Fruit fly (Drosophila melanogaster) Kc167 (cell line): ENCODE measurements around the gene CG31253.

Source experiments
- Myc ChIP-seq: fragments of >200 bp; optimal IDR thresholded peaks from 2 replicates; lab custom pipeline; 2017; ENCODE audit warnings: missing external identifiers
- Sin3A ChIP-seq: fragments of >200 bp; optimal IDR thresholded peaks from 2 replicates; lab custom pipeline; 2018; ENCODE audit warnings: missing external identifiers
- h ChIP-seq: fragments of >200 bp; optimal IDR thresholded peaks from 3 replicates; lab custom pipeline; 2018; ENCODE audit warnings: missing external identifiers
- psq ChIP-seq: fragments of >200 bp; optimal IDR thresholded peaks from 2 replicates; lab custom pipeline; 2017; ENCODE audit warnings: missing external identifiers
- ttk ChIP-seq: sonication (Bioruptor generic); optimal IDR thresholded peaks from 2 replicates; lab custom pipeline; 2017; ENCODE audit warnings: missing external identifiers

DNA sequence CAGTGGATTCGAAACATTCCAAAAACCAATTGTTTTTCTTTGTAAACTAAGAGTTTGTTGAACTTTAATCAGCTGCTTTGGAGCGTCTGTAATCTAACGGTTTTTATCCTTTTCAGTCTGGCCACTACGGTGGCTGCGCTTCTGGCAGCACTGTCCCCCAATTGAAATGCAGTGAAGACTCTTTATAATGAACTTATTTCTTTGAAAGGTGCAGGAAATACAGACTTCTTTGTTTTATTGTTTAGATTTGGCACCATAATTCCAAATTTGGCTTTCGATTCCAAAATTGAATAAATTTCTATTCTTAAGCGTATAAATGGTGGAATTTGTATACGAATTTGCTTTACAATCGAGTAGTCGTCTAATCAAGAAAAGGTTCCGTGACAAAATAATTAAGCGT, 32.2 kb downstream of the CG31253 start, which contains the start of gene nenya:
- TF ChIP-seq h (lab: Kevin White, UChicago), result no peak
- TF ChIP-seq psq (lab: Kevin White, UChicago), result no peak
- TF ChIP-seq ttk (lab: Kevin White, UChicago), result no peak
- TF ChIP-seq Myc (lab: Kevin White, UChicago), result no peak
- no peak for TF ChIP-seq Sin3A (lab: Kevin White, UChicago)
